Worm (Caenorhabditis elegans) whole organism, L3 larva: ENCODE data around the gene elc-1.

Experiments used
- R02D3.7 ChIP-seq: fragments of 150-350 bp; optimal IDR thresholded peaks from 2 replicates; lab custom pipeline; 2014; ENCODE audit warnings: missing biosample characterization, missing genetic modification characterization
- ZK546.5 ChIP-seq: sonication (generic microtip); optimal IDR thresholded peaks from 2 replicates; lab custom pipeline; 2017; ENCODE audit warnings: missing biosample characterization, missing genetic modification characterization
- ama-1 ChIP-seq: fragments of 150-350 bp; optimal IDR thresholded peaks from 2 replicates; lab custom pipeline; 2018
- ceh-16 ChIP-seq: sonication (generic microtip); optimal IDR thresholded peaks from 2 replicates; lab custom pipeline; 2017; ENCODE audit warnings: missing biosample characterization, missing genetic modification characterization
- ceh-28 ChIP-seq: fragments of 150-350 bp; optimal IDR thresholded peaks from 2 replicates; lab custom pipeline; 2014; ENCODE audit warnings: missing biosample characterization, missing genetic modification reagents, missing genetic modification characterization
- ceh-82 ChIP-seq: fragments of 150-350 bp; optimal IDR thresholded peaks from 2 replicates; lab custom pipeline; 2014; ENCODE audit warnings: missing biosample characterization, missing genetic modification characterization
- egl-27 ChIP-seq: sonication (generic microtip); optimal IDR thresholded peaks from 4 replicates; lab custom pipeline; 2017; ENCODE audit warnings: missing biosample characterization, missing genetic modification reagents, missing genetic modification characterization
- elt-1 ChIP-seq: fragments of 150-350 bp; optimal IDR thresholded peaks from 2 replicates; lab custom pipeline; 2014; ENCODE audit warnings: missing biosample characterization, missing genetic modification characterization
- elt-2 ChIP-seq: sonication (generic microtip); optimal IDR thresholded peaks from 2 replicates; lab custom pipeline; 2016; ENCODE audit warnings: missing genetic modification reagents, mild to moderate bottlenecking, missing genetic modification characterization, missing compliant biosample characterization
- elt-3 ChIP-seq, 3 experiments: fragments of 150-350 bp in 1 of 3; sonication (generic microtip) in 2 of 3; optimal IDR thresholded peaks; 2 replicates in 2 of 3; 4 replicates in 1 of 3; lab custom pipeline; 2014 to 2017; ENCODE audit warnings: missing biosample characterization in 3 of 3, missing genetic modification characterization in 3 of 3
- eor-1 ChIP-seq, 2 experiments: fragments of 150-350 bp; optimal IDR thresholded peaks; 2 replicates each; lab custom pipeline; 2014 to 2018; ENCODE audit warnings: missing biosample characterization in 2 of 2, missing genetic modification characterization in 2 of 2
- fkh-10 ChIP-seq: sonication (generic microtip); optimal IDR thresholded peaks from 2 replicates; lab custom pipeline; 2017; ENCODE audit warnings: missing biosample characterization, missing genetic modification reagents, missing genetic modification characterization
- fkh-2 ChIP-seq: fragments of 150-350 bp; optimal IDR thresholded peaks from 2 replicates; lab custom pipeline; 2014; ENCODE audit warnings: missing biosample characterization, missing genetic modification reagents, missing genetic modification characterization
- fos-1 ChIP-seq: fragments of 150-350 bp; optimal IDR thresholded peaks from 2 replicates; lab custom pipeline; 2014; ENCODE audit warnings: missing biosample characterization, missing genetic modification characterization
- hmg-11 ChIP-seq: sonication (generic microtip); optimal IDR thresholded peaks from 2 replicates; lab custom pipeline; 2016; ENCODE audit warnings: missing genetic modification characterization, missing compliant biosample characterization
- jun-1 ChIP-seq: fragments of 150-350 bp; optimal IDR thresholded peaks from 2 replicates; lab custom pipeline; 2014; ENCODE audit warnings: missing biosample characterization, missing genetic modification reagents, missing genetic modification characterization
- lsy-12 ChIP-seq: sonication (generic microtip); optimal IDR thresholded peaks from 2 replicates; lab custom pipeline; 2016; ENCODE audit warnings: mild to moderate bottlenecking, missing genetic modification characterization, missing compliant biosample characterization
- mdl-1 ChIP-seq: fragments of 150-350 bp; optimal IDR thresholded peaks from 2 replicates; lab custom pipeline; 2014; ENCODE audit warnings: missing biosample characterization, missing genetic modification characterization
- mml-1 ChIP-seq: fragments of 150-350 bp; sonication (generic microtip); optimal IDR thresholded peaks from 3 replicates; lab custom pipeline; 2014; ENCODE audit warnings: missing biosample characterization, missing genetic modification characterization
- nhr-11 ChIP-seq: fragments of 150-350 bp; optimal IDR thresholded peaks from 2 replicates; lab custom pipeline; 2014; ENCODE audit warnings: missing biosample characterization, missing genetic modification characterization
- nhr-12 ChIP-seq: fragments of 150-350 bp; optimal IDR thresholded peaks from 2 replicates; lab custom pipeline; 2014; ENCODE audit warnings: missing biosample characterization, missing genetic modification characterization
- nhr-23 ChIP-seq: fragments of 150-350 bp; optimal IDR thresholded peaks from 2 replicates; lab custom pipeline; 2014; ENCODE audit warnings: missing biosample characterization, missing genetic modification reagents, missing genetic modification characterization
- nhr-28 ChIP-seq: fragments of 150-350 bp; optimal IDR thresholded peaks from 2 replicates; lab custom pipeline; 2014; ENCODE audit warnings: missing biosample characterization, missing genetic modification characterization
- nhr-67 ChIP-seq: fragments of 150-350 bp; optimal IDR thresholded peaks from 2 replicates; lab custom pipeline; 2014; ENCODE audit warnings: missing biosample characterization, missing genetic modification characterization
- nhr-76 ChIP-seq: fragments of 150-350 bp; sonication (generic microtip); optimal IDR thresholded peaks from 5 replicates; lab custom pipeline; 2014; ENCODE audit warnings: missing biosample characterization, missing genetic modification characterization
- nhr-77 ChIP-seq: fragments of 150-350 bp; optimal IDR thresholded peaks from 2 replicates; lab custom pipeline; 2014; ENCODE audit warnings: missing biosample characterization, missing genetic modification characterization
- pha-4 ChIP-seq: fragments of 150-350 bp; optimal IDR thresholded peaks from 2 replicates; lab custom pipeline; 2014; ENCODE audit warnings: missing biosample characterization, missing genetic modification reagents, missing genetic modification characterization
- pqm-1 ChIP-seq: fragments of 150-350 bp; optimal IDR thresholded peaks from 2 replicates; lab custom pipeline; 2017; ENCODE audit warnings: missing biosample characterization, missing genetic modification characterization, inconsistent platforms
- skn-1 ChIP-seq: fragments of 150-350 bp; optimal IDR thresholded peaks from 2 replicates; lab custom pipeline; 2014; ENCODE audit warnings: missing biosample characterization, missing genetic modification characterization
- snpc-4 ChIP-seq: fragments of 150-350 bp; optimal IDR thresholded peaks from 2 replicates; lab custom pipeline; 2014; ENCODE audit warnings: missing biosample characterization, missing genetic modification characterization
- tbx-2 ChIP-seq: sonication (generic microtip); optimal IDR thresholded peaks from 2 replicates; lab custom pipeline; 2016; ENCODE audit warnings: mild to moderate bottlenecking, missing genetic modification characterization, missing compliant biosample characterization
- unc-39 ChIP-seq: sonication (generic microtip); optimal IDR thresholded peaks from 4 replicates; lab custom pipeline; 2017; ENCODE audit warnings: missing biosample characterization, missing genetic modification characterization
- zag-1 ChIP-seq: fragments of 150-350 bp; optimal IDR thresholded peaks from 2 replicates; lab custom pipeline; 2014; ENCODE audit warnings: missing biosample characterization, missing genetic modification characterization
- ztf-11 ChIP-seq: fragments of 150-350 bp; optimal IDR thresholded peaks from 2 replicates; lab custom pipeline; 2014; ENCODE audit warnings: missing biosample characterization, missing genetic modification characterization

Gene elc-1

ce11 chrIII:1416571-1416970 lies 419 bp downstream of the elc-1 start:
- no peak for TF ChIP-seq egl-27 (tag; lab: Kevin White, UChicago)
- TF ChIP-seq hmg-11, result no peak
- no peak for TF ChIP-seq mml-1
- no peak for TF ChIP-seq snpc-4
- TF ChIP-seq nhr-12 (tag; lab: Kevin White, UChicago), result no peak
- TF ChIP-seq jun-1 (tag; lab: Kevin White, UChicago), result no peak
- TF ChIP-seq pha-4, result no peak
- no peak for TF ChIP-seq nhr-11 (tag; lab: Kevin White, UChicago)
- TF ChIP-seq elt-1 (tag; lab: Kevin White, UChicago), result no peak
- TF ChIP-seq ceh-16 (tag; lab: Kevin White, UChicago), result no peak
- no peak for TF ChIP-seq nhr-77

ce11 chrIII:1413890-1414613 lies 2.9 kb downstream of the elc-1 start, which contains the start of gene Y82E9BR.14:
Gene Y82E9BR.14 (minus strand): TSS chrIII:1414116.
- TF ChIP-seq pqm-1 (peak; percentile 19), lsy-12 (tag; lab: Kevin White, UChicago) (no peak), ztf-11 (no peak), elt-2 (tag; lab: Kevin White, UChicago) (peak; percentile 45), nhr-11 (tag; lab: Kevin White, UChicago) (no peak), ama-1 (no peak), eor-1 (tag; optimal IDR thresholded peaks at IDR 0.05; lab: Kevin White, UChicago) (no peak), fkh-2 (no peak)

ce11 chrIII:1413125-1413837 lies 3.7 kb downstream of the elc-1 start:
- TF ChIP-seq ceh-82 (tag; lab: Kevin White, UChicago) (no peak), ZK546.5 (tag; lab: Kevin White, UChicago) (no peak), pha-4 (no peak), eor-1 (tag; optimal IDR thresholded peaks at IDR 0.05; lab: Kevin White, UChicago) (no peak), R02D3.7 (tag; lab: Kevin White, UChicago) (no peak), elt-1 (tag; lab: Kevin White, UChicago) (no peak), elt-2 (tag; lab: Kevin White, UChicago) (no peak), nhr-67 (tag; lab: Kevin White, UChicago) (no peak), ceh-28 (tag; lab: Kevin White, UChicago) (no peak), mdl-1 (tag; lab: Kevin White, UChicago) (no peak), ceh-16 (tag; lab: Kevin White, UChicago) (no peak), nhr-12 (tag; lab: Kevin White, UChicago) (no peak), nhr-11 (tag; lab: Kevin White, UChicago) (no peak), elt-3 (tag; optimal IDR thresholded peaks at IDR 0.05; lab: Kevin White, UChicago) (no peak), fkh-10 (GFP tag; lab: Kevin White, UChicago) (no peak), nhr-76 (no peak), egl-27 (tag; lab: Kevin White, UChicago) (no peak), nhr-77 (no peak)

- TF ChIP-seq nhr-28 (tag; lab: Kevin White, UChicago) (no peak), ztf-11 (no peak), hmg-11 (no peak), skn-1 (no peak), ceh-82 (tag; lab: Kevin White, UChicago) (no peak), tbx-2 (tag; lab: Kevin White, UChicago) (no peak), zag-1 (tag; lab: Kevin White, UChicago) (no peak), elt-2 (tag; lab: Kevin White, UChicago) (no peak), elt-3 (tag; optimal IDR thresholded peaks at IDR 0.05; lab: Kevin White, UChicago) (no peak), nhr-23 (no peak), unc-39 (tag; lab: Kevin White, UChicago) (no peak), nhr-12 (tag; lab: Kevin White, UChicago) (no peak), fkh-2 (no peak), fos-1 (tag; lab: Kevin White, UChicago) (no peak), elt-1 (tag; lab: Kevin White, UChicago) (no peak), eor-1 (tag; optimal IDR thresholded peaks at IDR 0.05; lab: Kevin White, UChicago) (no peak)
Measured at ce11 chrIII:1409139-1409538, 7.9 kb downstream of the elc-1 start, which contains the start of gene Y82E9BR.22. Gene Y82E9BR.22 (minus strand): TSS chrIII:1409239.
